Worm (Caenorhabditis elegans): ENCODE measurements around the gene cah-2.

Gene cah-2

ce11 chrII:7483009-7483408 is at the start of gene cah-2:
Gene cah-2, minus strand, starts transcription at chrII:7483109.
- TF ChIP-seq tbx-8 (GFP tag; optimal IDR thresholded peaks at IDR 0.05) (no peak), nhr-12 (tag; optimal IDR thresholded peaks at IDR 0.05) (no peak), ham-2 (GFP tag; optimal IDR thresholded peaks at IDR 0.05) (no peak), unc-120 (tag; optimal IDR thresholded peaks at IDR 0.05; ENCODE audit: poor library complexity, severe bottlenecking) (no peak), mab-5 (tag; optimal IDR thresholded peaks at IDR 0.05) (no peak), drap-1 (GFP tag; optimal IDR thresholded peaks at IDR 0.05) (no peak), M03D4.4 (tag; optimal IDR thresholded peaks at IDR 0.05) (no peak), mep-1 (tag; optimal IDR thresholded peaks at IDR 0.05) (no peak), elt-1 (tag; optimal IDR thresholded peaks at IDR 0.05; ENCODE audit: borderline replicate concordance, insufficient read depth) (no peak)

ce11 chrII:7531478-7531877 is 48.6 kb upstream of the cah-2 start:
- no peak for TF ChIP-seq blmp-1 (tag; optimal IDR thresholded peaks at IDR 0.05)
- no peak for TF ChIP-seq ham-2 (GFP tag; optimal IDR thresholded peaks at IDR 0.05)
- TF ChIP-seq drap-1 (GFP tag; optimal IDR thresholded peaks at IDR 0.05) = no peak
- TF ChIP-seq hlh-1 (tag; optimal IDR thresholded peaks at IDR 0.05) = no peak
- no peak for TF ChIP-seq mls-2 (tag; optimal IDR thresholded peaks at IDR 0.05)
- TF ChIP-seq elt-3 (tag; optimal IDR thresholded peaks at IDR 0.05) = no peak
- no peak for TF ChIP-seq nhr-28 (tag; optimal IDR thresholded peaks at IDR 0.05)
- TF ChIP-seq mep-1 (tag; optimal IDR thresholded peaks at IDR 0.05) = no peak
- no peak for TF ChIP-seq elt-1 (tag; optimal IDR thresholded peaks at IDR 0.05; ENCODE audit: borderline replicate concordance, insufficient read depth)
- no peak for TF ChIP-seq unc-62 (GFP tag; optimal IDR thresholded peaks at IDR 0.05)
- no peak for TF ChIP-seq ceh-39 (tag; optimal IDR thresholded peaks at IDR 0.05)
- TF ChIP-seq nhr-2 (tag; optimal IDR thresholded peaks at IDR 0.05) = no peak
- TF ChIP-seq ceh-43 (GFP tag; optimal IDR thresholded peaks at IDR 0.05) = no peak
- no peak for TF ChIP-seq bed-3 (GFP tag; optimal IDR thresholded peaks at IDR 0.05)
- no peak for TF ChIP-seq nhr-76 (tag; optimal IDR thresholded peaks at IDR 0.05)
- no peak for TF ChIP-seq sem-2 (GFP tag; optimal IDR thresholded peaks at IDR 0.05)
- no peak for TF ChIP-seq ztf-11 (tag; optimal IDR thresholded peaks at IDR 0.05)
- TF ChIP-seq lin-32 (GFP tag; optimal IDR thresholded peaks at IDR 0.05) = no peak
- TF ChIP-seq ceh-83 (GFP tag; optimal IDR thresholded peaks at IDR 0.05) = no peak

ce11 chrII:7530944-7531343 is 48.0 kb upstream of the cah-2 start, which contains the start of gene wrt-1:
Gene wrt-1, plus strand, starts transcription at chrII:7530996.
- peak; percentile 13 for TF ChIP-seq ham-2 (GFP tag; optimal IDR thresholded peaks at IDR 0.05)
- TF ChIP-seq lin-32 (GFP tag; optimal IDR thresholded peaks at IDR 0.05) = no peak
- no peak for TF ChIP-seq elt-3 (tag; optimal IDR thresholded peaks at IDR 0.05)

- TF ChIP-seq unc-62 (GFP tag; optimal IDR thresholded peaks at IDR 0.05) (peak; percentile 76), ztf-11 (tag; optimal IDR thresholded peaks at IDR 0.05) (no peak), nhr-76 (tag; optimal IDR thresholded peaks at IDR 0.05) (no peak), sem-2 (GFP tag; optimal IDR thresholded peaks at IDR 0.05) (no peak), elt-1 (tag; optimal IDR thresholded peaks at IDR 0.05; ENCODE audit: borderline replicate concordance, insufficient read depth) (no peak), mls-2 (tag; optimal IDR thresholded peaks at IDR 0.05) (no peak), nhr-12 (tag; optimal IDR thresholded peaks at IDR 0.05) (no peak), nhr-237 (tag; optimal IDR thresholded peaks at IDR 0.05) (peak; percentile 46), unc-120 (tag; optimal IDR thresholded peaks at IDR 0.05; ENCODE audit: poor library complexity, severe bottlenecking) (peak; percentile 70), mep-1 (tag; optimal IDR thresholded peaks at IDR 0.05) (no peak), lin-32 (GFP tag; optimal IDR thresholded peaks at IDR 0.05) (no peak), hlh-1 (tag; optimal IDR thresholded peaks at IDR 0.05) (peak; percentile 62)
Measured at ce11 chrII:7529078-7529683, 46.3 kb upstream of the cah-2 start, which contains the start of gene ZK1290.5. Gene ZK1290.5, plus strand, starts transcription at chrII:7529643.

- TF ChIP-seq bed-3 (GFP tag; optimal IDR thresholded peaks at IDR 0.05) = no peak
- no peak for TF ChIP-seq elt-1 (tag; optimal IDR thresholded peaks at IDR 0.05; ENCODE audit: borderline replicate concordance, insufficient read depth)
- TF ChIP-seq ceh-83 (GFP tag; optimal IDR thresholded peaks at IDR 0.05) = no peak
- TF ChIP-seq sem-2 (GFP tag; optimal IDR thresholded peaks at IDR 0.05) = no peak
- no peak for TF ChIP-seq lin-32 (GFP tag; optimal IDR thresholded peaks at IDR 0.05)
- no peak for TF ChIP-seq ces-1 (GFP tag; optimal IDR thresholded peaks at IDR 0.05)
- TF ChIP-seq elt-3 (tag; optimal IDR thresholded peaks at IDR 0.05) = no peak
- no peak for TF ChIP-seq mep-1 (tag; optimal IDR thresholded peaks at IDR 0.05)
- no peak for TF ChIP-seq hlh-1 (tag; optimal IDR thresholded peaks at IDR 0.05)
- no peak for TF ChIP-seq ham-2 (GFP tag; optimal IDR thresholded peaks at IDR 0.05)
- no peak for TF ChIP-seq drap-1 (GFP tag; optimal IDR thresholded peaks at IDR 0.05)
- TF ChIP-seq snpc-4 (tag; optimal IDR thresholded peaks at IDR 0.05) = no peak
- TF ChIP-seq unc-120 (tag; optimal IDR thresholded peaks at IDR 0.05; ENCODE audit: poor library complexity, severe bottlenecking) = no peak
- no peak for TF ChIP-seq ceh-43 (GFP tag; optimal IDR thresholded peaks at IDR 0.05)
- no peak for TF ChIP-seq mab-5 (tag; optimal IDR thresholded peaks at IDR 0.05)
- no peak for TF ChIP-seq nhr-2 (tag; optimal IDR thresholded peaks at IDR 0.05)
- TF ChIP-seq tbx-8 (GFP tag; optimal IDR thresholded peaks at IDR 0.05) = no peak
Measured at ce11 chrII:7528210-7528609, 45.3 kb upstream of the cah-2 start.

Data from whole organism, mixed stage, embryonic.